Fruit fly (Drosophila melanogaster) whole organism, embryonic: ENCODE measurements around the gene CG17752.
A peak's percentile ranks its signal among the peaks of the same experiment; 100 is the strongest.

Source experiments
- Ada2b ChIP-seq: fragments of 200-800 bp; sonication (Bioruptor generic); IDR thresholded peaks from 2 replicates; pipeline ENCODE4 v1.3.6; 2022; ENCODE audit warnings: missing biosample characterization, missing genetic modification characterization
- BEAF-32 ChIP-seq: fragments of 200-800 bp; sonication (Bioruptor generic); optimal IDR thresholded peaks from 3 replicates; lab custom pipeline; 2017; ENCODE audit warnings: missing biosample characterization, missing genetic modification characterization, mild to moderate bottlenecking, moderate library complexity, missing genetic modification reagents
- CG11398 ChIP-seq: fragments of 200-800 bp; sonication (Bioruptor generic); optimal IDR thresholded peaks from 2 replicates; lab custom pipeline; 2016; ENCODE audit warnings: missing biosample characterization, missing genetic modification characterization
- CG12104 ChIP-seq: fragments of 200-800 bp; sonication (Bioruptor generic); optimal IDR thresholded peaks from 3 replicates; lab custom pipeline; 2016; ENCODE audit warnings: missing biosample characterization, missing genetic modification characterization
- CG12744 ChIP-seq: fragments of 200-800 bp; sonication (Bioruptor generic); optimal IDR thresholded peaks from 2 replicates; lab custom pipeline; 2016; ENCODE audit warnings: missing biosample characterization, missing genetic modification characterization
- CG14965 ChIP-seq: fragments of 200-800 bp; sonication (Bioruptor generic); optimal IDR thresholded peaks from 2 replicates; lab custom pipeline; 2016; ENCODE audit warnings: missing biosample characterization, missing genetic modification characterization, borderline replicate concordance
- CG18619 ChIP-seq: fragments of 200-800 bp; sonication (Bioruptor generic); optimal IDR thresholded peaks from 3 replicates; lab custom pipeline; 2017; ENCODE audit warnings: missing biosample characterization, mild to moderate bottlenecking, missing genetic modification characterization
- CG18764 ChIP-seq: fragments of 200-800 bp; sonication (Bioruptor generic); optimal IDR thresholded peaks from 3 replicates; lab custom pipeline; 2016; ENCODE audit warnings: missing biosample characterization, missing genetic modification characterization
- CG30431 ChIP-seq: fragments of 200-800 bp; sonication (Bioruptor generic); optimal IDR thresholded peaks from 2 replicates; lab custom pipeline; 2017; ENCODE audit warnings: missing biosample characterization, missing genetic modification characterization
- CG31441 ChIP-seq: fragments of 200-800 bp; sonication (Bioruptor generic); IDR thresholded peaks from 2 replicates; pipeline ENCODE4 v1.3.6; 2022; ENCODE audit warnings: missing biosample characterization, missing genetic modification characterization
- CG32532 ChIP-seq: fragments of 200-800 bp; sonication (Bioruptor generic); IDR thresholded peaks from 2 replicates; pipeline ENCODE4 v1.3.6; 2022; ENCODE audit warnings: missing biosample characterization, missing genetic modification characterization
- CG32772 ChIP-seq: fragments of 200-800 bp; sonication (Bioruptor generic); IDR thresholded peaks from 2 replicates; pipeline ENCODE4 v1.3.6; 2022; ENCODE audit warnings: missing biosample characterization, missing genetic modification characterization
- CG3281 ChIP-seq: fragments of 200-800 bp; sonication (Bioruptor generic); optimal IDR thresholded peaks from 3 replicates; lab custom pipeline; 2017; ENCODE audit warnings: missing biosample characterization, mild to moderate bottlenecking, missing genetic modification characterization
- CG33557 ChIP-seq: fragments of 200-800 bp; sonication (Bioruptor generic); optimal IDR thresholded peaks from 2 replicates; lab custom pipeline; 2019; ENCODE audit warnings: missing biosample characterization, mild to moderate bottlenecking, missing genetic modification characterization, moderate library complexity
- CG34224 ChIP-seq: fragments of 200-800 bp; sonication (Bioruptor generic); IDR thresholded peaks from 3 replicates; pipeline ENCODE4 v1.3.6; 2022; ENCODE audit warnings: missing biosample characterization, missing genetic modification characterization; ENCODE audit not compliant: partially characterized antibody
- CG34376 ChIP-seq: fragments of 200-800 bp; sonication (Bioruptor generic); optimal IDR thresholded peaks from 2 replicates; lab custom pipeline; 2018; ENCODE audit warnings: missing biosample characterization, mild to moderate bottlenecking, missing genetic modification characterization
- CG3995 ChIP-seq: fragments of 200-800 bp; sonication (Bioruptor generic); optimal IDR thresholded peaks from 3 replicates; lab custom pipeline; 2016; ENCODE audit warnings: missing biosample characterization, missing genetic modification characterization
- CG4282 ChIP-seq: fragments of 200-800 bp; sonication (Bioruptor generic); optimal IDR thresholded peaks from 2 replicates; lab custom pipeline; 2016; ENCODE audit warnings: missing biosample characterization, missing genetic modification characterization
- CG4360 ChIP-seq: fragments of 200-800 bp; sonication (Bioruptor generic); IDR thresholded peaks from 2 replicates; pipeline ENCODE4 v1.3.6; 2022; ENCODE audit warnings: missing biosample characterization, missing genetic modification characterization
- CG4404 ChIP-seq: fragments of 200-800 bp; sonication (Bioruptor generic); IDR thresholded peaks from 2 replicates; pipeline ENCODE4 v1.3.6; 2022; ENCODE audit warnings: missing biosample characterization, missing genetic modification characterization
- CG5953 ChIP-seq: fragments of 200-800 bp; sonication (Bioruptor generic); IDR thresholded peaks from 2 replicates; pipeline ENCODE4 v1.3.6; 2022; ENCODE audit warnings: missing biosample characterization, missing genetic modification characterization
- CG6765 ChIP-seq: fragments of 200-800 bp; sonication (Bioruptor generic); optimal IDR thresholded peaks from 3 replicates; lab custom pipeline; 2017; ENCODE audit warnings: missing biosample characterization, mild to moderate bottlenecking, missing genetic modification characterization
- CG7745 ChIP-seq: fragments of 200-800 bp; sonication (Bioruptor generic); optimal IDR thresholded peaks from 2 replicates; lab custom pipeline; 2018; ENCODE audit warnings: missing biosample characterization, mild to moderate bottlenecking, missing genetic modification characterization, moderate library complexity
- CG8281 ChIP-seq: fragments of 200-800 bp; sonication (Bioruptor generic); optimal IDR thresholded peaks from 2 replicates; lab custom pipeline; 2018; ENCODE audit warnings: missing biosample characterization, mild to moderate bottlenecking, missing genetic modification characterization, moderate library complexity
- CG9215 ChIP-seq: fragments of 200-800 bp; sonication (Bioruptor generic); IDR thresholded peaks from 2 replicates; pipeline ENCODE4 v1.3.6; 2022; ENCODE audit warnings: missing biosample characterization, missing genetic modification characterization
- Camta ChIP-seq: fragments of 200-800 bp; sonication (Bioruptor generic); optimal IDR thresholded peaks from 2 replicates; lab custom pipeline; 2016; ENCODE audit warnings: missing biosample characterization, missing genetic modification characterization
- CrebB ChIP-seq: fragments of 200-800 bp; sonication (Bioruptor generic); optimal IDR thresholded peaks from 3 replicates; lab custom pipeline; 2018; ENCODE audit warnings: missing biosample characterization, mild to moderate bottlenecking, missing genetic modification characterization
- Dll ChIP-seq: fragments of 200-800 bp; sonication (Bioruptor generic); IDR thresholded peaks from 4 replicates; pipeline ENCODE4 v1.3.6; 2022; ENCODE audit warnings: missing biosample characterization, missing genetic modification characterization; ENCODE audit not compliant: partially characterized antibody
- Drgx ChIP-seq: fragments of 200-800 bp; sonication (Bioruptor generic); IDR thresholded peaks from 2 replicates; pipeline ENCODE4 v1.3.6; 2022; ENCODE audit warnings: missing biosample characterization, missing genetic modification characterization
- Elba2 ChIP-seq: fragments of 200-800 bp; sonication (Bioruptor generic); optimal IDR thresholded peaks from 3 replicates; lab custom pipeline; 2016; ENCODE audit warnings: missing biosample characterization, missing genetic modification characterization
- Lpt ChIP-seq: fragments of >200 bp; optimal IDR thresholded peaks from 2 replicates; lab custom pipeline; 2018; ENCODE audit warnings: missing biosample characterization, missing genetic modification characterization
- NC2α ChIP-seq: fragments of 200-800 bp; sonication (Bioruptor generic); optimal IDR thresholded peaks from 2 replicates; lab custom pipeline; 2016; ENCODE audit warnings: missing biosample characterization, missing genetic modification characterization
- Pdp1 ChIP-seq, 2 experiments: fragments of 200-800 bp; sonication (Bioruptor generic); optimal IDR thresholded peaks; 3 replicates each; lab custom pipeline; 2016; ENCODE audit warnings: missing biosample characterization in 2 of 2, missing genetic modification characterization in 2 of 2, mild to moderate bottlenecking in 1 of 2, moderate library complexity in 1 of 2
- Xbp1 ChIP-seq: fragments of 200-800 bp; sonication (Bioruptor generic); optimal IDR thresholded peaks from 3 replicates; lab custom pipeline; 2016; ENCODE audit warnings: missing biosample characterization, mild to moderate bottlenecking, missing genetic modification characterization
- bcd ChIP-seq: fragments of 200-800 bp; sonication (Bioruptor generic); optimal IDR thresholded peaks from 2 replicates; lab custom pipeline; 2017; ENCODE audit warnings: missing biosample characterization, mild to moderate bottlenecking, missing genetic modification characterization
- bigmax ChIP-seq: fragments of 200-800 bp; sonication (Bioruptor generic); optimal IDR thresholded peaks from 2 replicates; lab custom pipeline; 2018; ENCODE audit warnings: missing biosample characterization, mild to moderate bottlenecking, missing genetic modification characterization
- chn ChIP-seq: fragments of 200-800 bp; sonication (Bioruptor generic); optimal IDR thresholded peaks from 2 replicates; lab custom pipeline; 2016; ENCODE audit warnings: missing biosample characterization, missing genetic modification characterization
- dimm ChIP-seq: fragments of 200-800 bp; sonication (Bioruptor generic); IDR thresholded peaks from 2 replicates; pipeline ENCODE4 v1.3.6; 2022; ENCODE audit warnings: missing biosample characterization, missing genetic modification characterization
- fd96Cb ChIP-seq: fragments of 200-800 bp; sonication (Bioruptor generic); optimal IDR thresholded peaks from 2 replicates; lab custom pipeline; 2018; ENCODE audit warnings: missing biosample characterization, mild to moderate bottlenecking, missing genetic modification characterization, moderate library complexity
- gcm ChIP-seq: fragments of 200-800 bp; sonication (Bioruptor generic); optimal IDR thresholded peaks from 2 replicates; lab custom pipeline; 2019; ENCODE audit warnings: missing biosample characterization, mild to moderate bottlenecking, missing genetic modification characterization, moderate library complexity
- her ChIP-seq: fragments of 200-800 bp; sonication (Bioruptor generic); optimal IDR thresholded peaks from 2 replicates; lab custom pipeline; 2016; ENCODE audit warnings: missing biosample characterization, missing genetic modification characterization
- jing ChIP-seq: fragments of 200-800 bp; sonication (Bioruptor generic); optimal IDR thresholded peaks from 2 replicates; lab custom pipeline; 2018; ENCODE audit warnings: missing biosample characterization, mild to moderate bottlenecking, missing genetic modification characterization
- ken ChIP-seq: fragments of 200-800 bp; sonication (Bioruptor generic); IDR thresholded peaks from 3 replicates; pipeline ENCODE4 v1.3.6; 2022; ENCODE audit warnings: missing biosample characterization, missing genetic modification characterization
- lilli ChIP-seq: fragments of 200-800 bp; sonication (Bioruptor generic); optimal IDR thresholded peaks from 3 replicates; lab custom pipeline; 2016; ENCODE audit warnings: missing biosample characterization, missing genetic modification characterization
- lmd ChIP-seq: fragments of 200-800 bp; sonication (Bioruptor generic); IDR thresholded peaks from 2 replicates; pipeline ENCODE4 v1.3.6; 2022; ENCODE audit warnings: missing biosample characterization, missing genetic modification characterization
- pros ChIP-seq: fragments of 200-800 bp; sonication (Bioruptor generic); optimal IDR thresholded peaks from 3 replicates; lab custom pipeline; 2019; ENCODE audit warnings: missing biosample characterization, mild to moderate bottlenecking, missing genetic modification characterization, moderate library complexity
- tgo ChIP-seq: fragments of 200-800 bp; sonication (Bioruptor generic); IDR thresholded peaks from 3 replicates; pipeline ENCODE4 v1.3.6; 2022; ENCODE audit warnings: missing biosample characterization, missing genetic modification characterization
- tup ChIP-seq: fragments of 200-800 bp; sonication (Bioruptor generic); optimal IDR thresholded peaks from 2 replicates; lab custom pipeline; 2016; ENCODE audit warnings: missing biosample characterization, mild to moderate bottlenecking, missing genetic modification characterization, moderate library complexity
- unc-4 ChIP-seq: fragments of 200-800 bp; sonication (Bioruptor generic); IDR thresholded peaks from 2 replicates; pipeline ENCODE4 v1.3.6; 2022; ENCODE audit warnings: missing biosample characterization, missing genetic modification characterization; ENCODE audit not compliant: partially characterized antibody
- vnd ChIP-seq: fragments of 200-800 bp; sonication (Bioruptor generic); IDR thresholded peaks from 3 replicates; pipeline ENCODE4 v1.3.6; 2022; ENCODE audit warnings: missing biosample characterization, missing genetic modification characterization; ENCODE audit not compliant: partially characterized antibody
- yki ChIP-seq: fragments of >200 bp; optimal IDR thresholded peaks from 3 replicates; lab custom pipeline; 2018

Gene CG17752

dm6 chr3R:19584818-19585217, 25.2 kb upstream of the CG17752 start (continued):
- TF ChIP-seq fd96Cb (tag; lab: Kevin White, UChicago) (peak; percentile 68), vnd (GFP tag; lab: Robert Waterston, UW) (no peak), CG12744 (GFP tag; lab: Kevin White, UChicago) (peak; percentile 44), CG9215 (GFP tag; lab: Robert Waterston, UW) (no peak), Lpt (GFP tag; lab: Kevin White, UChicago) (no peak), dimm (GFP tag; lab: Robert Waterston, UW) (peak; percentile 9; the same call in 1 of the 2 replicates), jing (GFP tag; lab: Kevin White, UChicago) (peak; percentile 68), Drgx (GFP tag; lab: Robert Waterston, UW) (no peak), CG5953 (GFP tag; lab: Robert Waterston, UW) (peak; percentile 67), CG18764 (peak; percentile 87), chn (GFP tag; lab: Kevin White, UChicago) (peak; percentile 55), CG8281 (peak; percentile 74), CG30431 (GFP tag; lab: Kevin White, UChicago) (peak; percentile 51), CG34224 (no peak), CG7745 (tag; lab: Kevin White, UChicago) (peak; percentile 98), CG31441 (GFP tag; lab: Robert Waterston, UW) (peak; percentile 88), Camta (GFP tag; lab: Kevin White, UChicago) (peak; percentile 83), CG32772 (GFP tag; lab: Robert Waterston, UW) (no peak), CG3995 (GFP tag; lab: Kevin White, UChicago) (no peak), CG34376 (GFP tag; lab: Kevin White, UChicago) (peak; percentile 50), NC2α (peak; percentile 85), CG4282 (GFP tag; lab: Kevin White, UChicago) (peak; percentile 60), Ada2b (GFP tag; lab: Robert Waterston, UW) (peak; percentile 27; the same call in 1 of the 2 replicates), her (GFP tag; lab: Kevin White, UChicago) (peak; percentile 59), CG3281 (GFP tag; lab: Kevin White, UChicago) (peak; percentile 77), ken (peak; percentile 67; the same call in 2 of the 3 replicates), lmd (0 out of 2 replicates have a peak, but pooled peaks have one; percentile 13), CrebB (peak; percentile 93), Dll (GFP tag; lab: Robert Waterston, UW) (no peak), gcm (GFP tag; lab: Kevin White, UChicago) (peak; percentile 90), CG14965 (GFP tag; lab: Kevin White, UChicago) (peak; percentile 86), yki (lab: Kevin White, UChicago) (no peak), tup (GFP tag; lab: Kevin White, UChicago) (peak; percentile 66), bigmax (peak; percentile 65), CG4404 (GFP tag; lab: Robert Waterston, UW) (no peak), CG6765 (GFP tag; lab: Kevin White, UChicago) (peak; percentile 77), CG12104 (peak; percentile 91), Pdp1 (GFP tag; optimal IDR thresholded peaks at IDR 0.05; lab: Kevin White, UChicago) (peak; percentile 51 to 83), CG32532 (GFP tag; lab: Robert Waterston, UW) (no peak), Elba2 (GFP tag; lab: Kevin White, UChicago) (no peak), CG33557 (GFP tag; lab: Kevin White, UChicago) (peak; percentile 95), tgo (peak; percentile 40; the same call in 2 of the 3 replicates), Xbp1 (GFP tag; lab: Kevin White, UChicago) (peak; percentile 51), unc-4 (GFP tag; lab: Robert Waterston, UW) (no peak), CG18619 (peak; percentile 88), pros (peak; percentile 93), lilli (peak; percentile 29), BEAF-32 (GFP tag; lab: Kevin White, UChicago) (no peak), CG4360 (GFP tag; lab: Robert Waterston, UW) (peak; percentile 78), bcd (GFP tag; lab: Kevin White, UChicago) (peak; percentile 79), CG11398 (peak; percentile 92)
